Worm (Caenorhabditis elegans) whole organism, mixed stage, embryonic: ENCODE results near the gene glc-4.

ENCODE experiments used
- M03D4.4 ChIP-seq: sonication (generic microtip); optimal IDR thresholded peaks from 2 replicates; lab custom pipeline; 2017; ENCODE audit warnings: mild to moderate bottlenecking, missing genetic modification characterization, missing compliant biosample characterization
- blmp-1 ChIP-seq: fragments of 150-350 bp; optimal IDR thresholded peaks from 2 replicates; lab custom pipeline; 2014; ENCODE audit warnings: missing biosample characterization, missing genetic modification characterization
- ceh-39 ChIP-seq: fragments of 150-350 bp; optimal IDR thresholded peaks from 2 replicates; lab custom pipeline; 2014; ENCODE audit warnings: missing biosample characterization, missing genetic modification characterization
- elt-1 ChIP-seq: sonication (generic microtip); optimal IDR thresholded peaks from 2 replicates; lab custom pipeline; 2017; ENCODE audit warnings: missing genetic modification characterization, mild to moderate bottlenecking, missing compliant biosample characterization, antibody characterized with exemption, moderate library complexity, borderline replicate concordance; ENCODE audit not compliant: insufficient read depth
- elt-3 ChIP-seq: fragments of 150-350 bp; optimal IDR thresholded peaks from 2 replicates; lab custom pipeline; 2014; ENCODE audit warnings: missing biosample characterization, missing genetic modification characterization
- nhr-2 ChIP-seq: fragments of 150-350 bp; optimal IDR thresholded peaks from 2 replicates; lab custom pipeline; 2014; ENCODE audit warnings: missing biosample characterization, missing genetic modification characterization
- nhr-237 ChIP-seq: fragments of 150-350 bp; optimal IDR thresholded peaks from 2 replicates; lab custom pipeline; 2014; ENCODE audit warnings: missing biosample characterization, missing genetic modification characterization
- nhr-28 ChIP-seq: fragments of 150-350 bp; optimal IDR thresholded peaks from 2 replicates; lab custom pipeline; 2014; ENCODE audit warnings: missing biosample characterization, missing genetic modification characterization
- pha-4 ChIP-seq: fragments of 150-350 bp; optimal IDR thresholded peaks from 2 replicates; lab custom pipeline; 2018; ENCODE audit warnings: missing biosample characterization, missing genetic modification reagents, missing genetic modification characterization
- snpc-4 ChIP-seq: fragments of 150-350 bp; optimal IDR thresholded peaks from 2 replicates; lab custom pipeline; 2014; ENCODE audit warnings: missing biosample characterization, missing genetic modification characterization
- sptf-1 ChIP-seq: sonication (generic microtip); optimal IDR thresholded peaks from 2 replicates; lab custom pipeline; 2017; ENCODE audit warnings: mild to moderate bottlenecking, missing genetic modification characterization, moderate library complexity, missing compliant biosample characterization
- unc-39 ChIP-seq: fragments of 150-350 bp; optimal IDR thresholded peaks from 2 replicates; lab custom pipeline; 2014; ENCODE audit warnings: missing biosample characterization, missing genetic modification characterization
- unc-62 ChIP-seq: fragments of 150-350 bp; optimal IDR thresholded peaks from 2 replicates; lab custom pipeline; 2014; ENCODE audit warnings: missing biosample characterization, missing genetic modification reagents, missing genetic modification characterization
- ztf-11 ChIP-seq: fragments of 150-350 bp; optimal IDR thresholded peaks from 2 replicates; lab custom pipeline; 2014; ENCODE audit warnings: missing biosample characterization, missing genetic modification characterization

DNA sequence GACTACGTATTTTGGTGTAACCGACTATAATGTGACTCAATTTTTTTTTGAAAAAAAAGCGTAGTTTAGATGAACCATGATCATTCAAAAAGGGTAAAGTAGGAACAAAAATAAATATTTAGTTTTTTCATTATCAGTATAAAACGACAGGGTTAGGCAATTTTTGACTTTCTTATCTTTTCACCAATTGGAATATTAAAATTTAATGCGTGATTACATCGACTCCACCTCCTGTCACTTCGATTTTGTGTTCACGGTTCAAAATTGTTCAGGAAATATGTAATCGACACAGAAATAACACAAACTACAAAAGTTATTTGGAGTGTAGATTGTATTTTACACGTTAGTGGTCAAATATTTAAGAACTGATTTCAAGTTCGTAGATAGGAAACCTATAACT, 8.0 kb downstream of the glc-4 start:
- TF ChIP-seq nhr-28 (tag; lab: Kevin White, UChicago) (no peak), nhr-2 (tag; lab: Kevin White, UChicago) (no peak), sptf-1 (tag; lab: Kevin White, UChicago) (no peak), elt-1 (tag; lab: Kevin White, UChicago) (no peak), unc-62 (GFP tag; lab: Kevin White, UChicago) (no peak), blmp-1 (tag; lab: Kevin White, UChicago) (no peak), ceh-39 (tag; lab: Kevin White, UChicago) (no peak), pha-4 (no peak), nhr-237 (tag; lab: Kevin White, UChicago) (no peak), ztf-11 (tag; lab: Kevin White, UChicago) (no peak), M03D4.4 (tag; lab: Kevin White, UChicago) (no peak), elt-3 (no peak), snpc-4 (tag; lab: Kevin White, UChicago) (no peak), unc-39 (tag; lab: Kevin White, UChicago) (no peak)
